Comparison of ENCODE assay signal across 1 fruit fly cellular context in the genomic region with DNA sequence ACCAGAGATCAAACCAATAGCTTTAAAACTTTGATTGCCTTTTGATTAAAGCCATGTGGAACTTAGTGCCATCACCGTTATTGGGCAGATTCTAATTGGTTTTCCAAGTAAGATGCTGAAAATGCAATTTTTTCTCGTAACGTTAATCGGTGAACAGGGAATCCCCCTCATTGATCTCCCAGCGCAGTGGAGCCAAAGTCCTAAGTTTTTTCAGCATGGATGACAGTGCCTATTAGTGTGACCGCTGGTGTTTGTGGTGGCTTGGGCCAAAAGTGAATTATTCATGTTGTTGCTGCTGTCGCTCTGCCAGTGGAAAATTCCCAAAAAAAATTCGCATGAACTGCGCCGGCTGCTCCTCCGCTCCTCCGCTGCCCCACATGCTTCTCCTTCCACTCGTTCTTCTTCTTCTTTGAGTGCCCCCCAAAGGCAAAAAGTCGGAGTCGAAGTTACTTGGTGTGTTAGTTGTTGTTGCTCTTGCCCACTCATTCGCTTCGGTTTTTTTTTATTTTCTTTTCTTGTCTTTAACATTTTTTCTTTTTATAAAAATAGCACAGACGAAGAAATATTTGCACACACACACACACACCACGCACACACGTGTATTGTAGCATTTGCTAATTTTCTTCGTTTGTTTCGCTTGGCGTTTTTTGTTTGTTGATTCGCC.
TF ChIP-seq lines count a peak whose summit lies in the region.

No protein-coding gene starts in this region.

TF ChIP-seq in whole organism, embryonic, 481 proteins besides CTCF, POLR2A, EP300 and RAD21 (continued from another document):
- 0 out of 2 replicates have a peak, but pooled peaks have one; percentile 45 for TF ChIP-seq NFAT (GFP tag; IDR thresholded peaks at IDR 0.05; lab: Robert Waterston, UW)
- TF ChIP-seq CG2202 (tag; optimal IDR thresholded peaks at IDR 0.05; lab: Kevin White, UChicago), result no peak
- TF ChIP-seq CG11695 (GFP tag; IDR thresholded peaks at IDR 0.05; lab: Robert Waterston, UW), result 0 out of 3 replicates have a peak, but pooled peaks have one; percentile 37
- 0 out of 2 replicates have a peak, but pooled peaks have one; percentile 28 for TF ChIP-seq Rfx (GFP tag; IDR thresholded peaks at IDR 0.05; lab: Robert Waterston, UW)
- TF ChIP-seq Med (GFP tag; lab: Kevin White, UChicago), result peak; percentile 62
- TF ChIP-seq mld (GFP tag; IDR thresholded peaks at IDR 0.05; lab: Robert Waterston, UW; ENCODE audit: partially characterized antibody), result no peak
- TF ChIP-seq CG4282 (GFP tag; optimal IDR thresholded peaks at IDR 0.05; lab: Kevin White, UChicago), result no peak
- no peak for TF ChIP-seq CG18476 (GFP tag; optimal IDR thresholded peaks at IDR 0.05; lab: Kevin White, UChicago)
- TF ChIP-seq CG6813 (GFP tag; optimal IDR thresholded peaks at IDR 0.05; lab: Kevin White, UChicago), result no peak
- no peak for TF ChIP-seq chif (GFP tag; optimal IDR thresholded peaks at IDR 0.05; lab: Kevin White, UChicago)
- no peak for TF ChIP-seq dimm (GFP tag; IDR thresholded peaks at IDR 0.05; lab: Robert Waterston, UW)
- TF ChIP-seq lbe (GFP tag; optimal IDR thresholded peaks at IDR 0.05; lab: Kevin White, UChicago), result no peak
- TF ChIP-seq CG11560 (tag; IDR thresholded peaks at IDR 0.05; lab: Robert Waterston, UW), result no peak
- peak; percentile 25 for TF ChIP-seq sens (GFP tag; lab: Kevin White, UChicago)
- peak; percentile 2 for TF ChIP-seq Dip3 (GFP tag; optimal IDR thresholded peaks at IDR 0.05; lab: Kevin White, UChicago)
- no peak for TF ChIP-seq CG11504 (tag; optimal IDR thresholded peaks at IDR 0.05; lab: Kevin White, UChicago)
- TF ChIP-seq CG15011 (GFP tag; optimal IDR thresholded peaks at IDR 0.05; lab: Kevin White, UChicago), result no peak
- no peak for TF ChIP-seq CG10274 (GFP tag; optimal IDR thresholded peaks at IDR 0.05; lab: Kevin White, UChicago)
- no peak for TF ChIP-seq CG3407 (GFP tag; optimal IDR thresholded peaks at IDR 0.05; lab: Kevin White, UChicago)
- TF ChIP-seq NC2β (GFP tag; optimal IDR thresholded peaks at IDR 0.05; lab: Kevin White, UChicago), result no peak
